Worm (Caenorhabditis elegans): ENCODE data around the gene unc-103.

The unc-103 gene

DNA sequence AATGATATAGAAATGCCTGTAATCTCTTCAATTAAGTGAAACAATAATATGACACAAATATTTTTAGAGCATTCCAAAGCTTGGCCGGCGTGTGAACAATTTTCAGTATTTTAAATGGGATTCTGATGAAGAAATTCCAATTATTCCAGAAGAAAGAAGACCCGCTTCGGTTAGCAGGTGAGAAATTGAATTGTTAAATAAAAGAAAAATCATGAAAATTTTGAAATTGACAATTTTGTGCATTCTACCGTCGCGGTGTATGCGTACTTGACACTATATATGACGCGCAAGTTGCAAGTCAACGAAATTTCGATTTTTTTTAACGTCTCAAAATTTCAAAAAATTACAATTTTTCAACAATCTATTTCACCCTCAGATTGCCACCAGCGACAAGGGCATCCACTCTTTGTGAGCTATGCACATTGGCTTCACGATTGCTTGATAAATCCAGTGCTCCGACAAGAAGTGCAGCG, 18.8 kb upstream of the unc-103 start:
- no peak for TF ChIP-seq scrt-1 (GFP tag; IDR thresholded peaks at IDR 0.05)
- TF ChIP-seq B0310.2 (tag; optimal IDR thresholded peaks at IDR 0.05): no peak
- TF ChIP-seq F13C5.2 (tag; optimal IDR thresholded peaks at IDR 0.05): no peak
- no peak for TF ChIP-seq ets-7 (tag; optimal IDR thresholded peaks at IDR 0.05)
- no peak for TF ChIP-seq ceh-36 (tag; optimal IDR thresholded peaks at IDR 0.05)

DNA sequence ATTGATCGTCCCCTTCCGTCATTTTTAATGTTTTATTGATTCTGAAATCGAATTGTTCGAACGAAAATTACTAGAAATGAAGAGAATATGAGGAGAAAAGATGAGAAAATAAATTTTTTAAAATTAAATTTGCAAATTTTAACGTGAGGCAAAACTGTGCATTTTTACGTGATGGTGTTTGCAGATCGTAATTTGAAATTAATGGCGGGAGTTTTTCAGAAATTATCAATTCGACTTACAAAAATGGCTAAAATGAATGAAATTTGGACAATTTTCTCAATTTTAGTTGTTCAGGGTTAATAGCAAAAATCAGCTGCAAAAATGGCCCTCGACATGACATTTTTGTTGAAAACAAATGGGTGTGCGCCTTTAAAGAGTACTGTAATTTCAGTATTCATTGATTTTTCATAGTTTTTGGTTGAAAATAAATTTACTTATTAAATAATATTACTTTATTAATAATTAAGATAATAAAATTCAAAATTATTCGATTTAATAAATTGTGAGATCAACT, 17.0 kb upstream of the unc-103 start, which contains the start of gene rei-1:
Gene rei-1, minus strand, starts transcription at position 84 of the 514 bp plus-strand sequence.
- TF ChIP-seq ama-1 (optimal IDR thresholded peaks at IDR 0.05) (no peak), sea-1 (GFP tag; conservative IDR thresholded peaks at IDR 0.05) (no peak), tbx-11 (GFP tag; IDR thresholded peaks at IDR 0.05) (no peak), ceh-13 (GFP tag; optimal IDR thresholded peaks at IDR 0.05) (no peak), hmg-4 (GFP tag; optimal IDR thresholded peaks at IDR 0.05) (no peak), B0310.2 (tag; optimal IDR thresholded peaks at IDR 0.05) (no peak), ceh-36 (tag; optimal IDR thresholded peaks at IDR 0.05) (no peak), scrt-1 (GFP tag; IDR thresholded peaks at IDR 0.05) (no peak), hnd-1 (tag; optimal IDR thresholded peaks at IDR 0.05) (no peak), tra-4 (tag; optimal IDR thresholded peaks at IDR 0.05) (no peak), pes-1 (GFP tag; IDR thresholded peaks at IDR 0.05) (no peak), ets-7 (tag; optimal IDR thresholded peaks at IDR 0.05) (no peak), flt-1 (GFP tag; IDR thresholded peaks at IDR 0.05) (no peak), F13C5.2 (tag; optimal IDR thresholded peaks at IDR 0.05) (no peak), tbx-37 (GFP tag; conservative IDR thresholded peaks at IDR 0.05) (no peak)

DNA sequence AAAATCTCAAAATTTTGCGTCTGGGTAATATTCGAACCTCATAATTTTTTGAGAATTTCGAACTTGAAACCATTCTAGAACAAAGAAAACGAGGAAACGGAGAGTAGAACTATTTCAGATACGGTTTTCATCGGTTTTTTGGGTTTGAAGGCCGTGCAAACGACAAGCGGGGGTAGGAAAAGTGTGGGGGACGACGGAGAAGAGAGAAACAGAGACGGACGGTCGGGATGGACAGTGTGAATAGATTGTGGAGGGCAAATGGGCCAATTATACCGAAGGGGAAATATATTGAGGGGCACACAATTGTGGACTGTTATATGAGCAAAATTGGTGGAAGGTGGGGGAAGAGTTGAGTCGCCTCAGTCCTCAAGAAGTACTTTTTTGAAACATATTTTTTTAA, 16.4 kb upstream of the unc-103 start:
- TF ChIP-seq aly-1 (tag; optimal IDR thresholded peaks at IDR 0.05): peak; percentile 26
- no peak for TF ChIP-seq ceh-13 (GFP tag; optimal IDR thresholded peaks at IDR 0.05)

DNA sequence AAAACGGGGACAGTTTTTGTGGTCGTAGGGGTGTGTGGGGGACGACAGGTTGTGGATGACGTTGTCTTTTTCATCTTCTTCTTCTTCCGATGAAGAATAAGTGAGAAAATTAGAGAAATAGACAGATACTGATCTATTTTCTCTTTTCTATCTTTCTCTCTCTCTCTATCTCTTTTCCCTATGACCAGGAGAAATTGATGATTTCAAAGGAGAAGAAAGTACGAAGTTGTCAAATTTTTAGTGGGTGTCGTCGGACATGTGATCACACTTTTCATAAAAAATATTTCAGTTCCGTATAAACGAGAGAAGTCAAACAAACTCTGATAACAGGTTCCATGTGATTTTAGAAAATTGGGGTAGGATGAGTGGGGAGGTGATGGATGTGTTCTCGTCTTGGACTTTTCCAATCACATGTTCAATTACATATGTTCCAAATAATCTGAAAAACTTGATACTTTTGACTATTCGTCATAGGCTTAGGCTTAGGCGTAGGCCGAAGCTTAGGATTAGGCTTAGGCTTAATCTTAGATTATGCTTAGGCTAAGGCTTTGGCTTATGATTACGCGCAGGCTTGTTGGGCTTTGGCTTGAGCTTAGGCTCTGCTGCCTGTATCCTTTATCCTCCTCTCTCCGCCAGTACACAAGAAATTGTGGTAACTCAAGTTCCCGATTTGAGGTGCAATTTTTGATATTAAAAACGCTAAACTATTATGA, 15.1 kb upstream of the unc-103 start:
- TF ChIP-seq ceh-36 (tag; optimal IDR thresholded peaks at IDR 0.05) (peak; percentile 64), aly-1 (tag; optimal IDR thresholded peaks at IDR 0.05) (no peak), hmg-4 (GFP tag; optimal IDR thresholded peaks at IDR 0.05) (no peak), pes-1 (GFP tag; IDR thresholded peaks at IDR 0.05) (no peak), flt-1 (GFP tag; IDR thresholded peaks at IDR 0.05) (no peak)

DNA sequence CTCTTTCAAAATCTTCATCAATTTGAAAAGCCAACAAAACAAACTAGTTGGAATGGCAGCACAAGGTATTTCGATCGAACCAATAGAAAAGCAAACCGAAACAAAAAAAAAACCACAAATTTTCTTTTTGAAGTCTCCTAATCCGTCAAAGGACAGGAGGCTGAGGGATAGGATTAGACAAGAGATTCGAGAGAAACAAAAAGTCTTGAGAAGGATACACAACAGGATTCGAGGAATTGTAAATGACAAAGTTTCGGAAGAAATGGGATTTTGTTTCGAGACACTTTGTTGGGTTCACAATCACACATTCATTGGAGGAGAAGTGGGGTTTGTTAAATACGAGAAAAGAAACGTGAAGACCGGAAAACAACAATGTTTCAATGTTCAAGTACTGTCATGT, 14.2 kb upstream of the unc-103 start:
- no peak for TF ChIP-seq aly-1 (tag; optimal IDR thresholded peaks at IDR 0.05)
- TF ChIP-seq tbx-11 (GFP tag; IDR thresholded peaks at IDR 0.05): no peak
- TF ChIP-seq ceh-36 (tag; optimal IDR thresholded peaks at IDR 0.05): peak; percentile 7
- no peak for TF ChIP-seq ets-7 (tag; optimal IDR thresholded peaks at IDR 0.05)

DNA sequence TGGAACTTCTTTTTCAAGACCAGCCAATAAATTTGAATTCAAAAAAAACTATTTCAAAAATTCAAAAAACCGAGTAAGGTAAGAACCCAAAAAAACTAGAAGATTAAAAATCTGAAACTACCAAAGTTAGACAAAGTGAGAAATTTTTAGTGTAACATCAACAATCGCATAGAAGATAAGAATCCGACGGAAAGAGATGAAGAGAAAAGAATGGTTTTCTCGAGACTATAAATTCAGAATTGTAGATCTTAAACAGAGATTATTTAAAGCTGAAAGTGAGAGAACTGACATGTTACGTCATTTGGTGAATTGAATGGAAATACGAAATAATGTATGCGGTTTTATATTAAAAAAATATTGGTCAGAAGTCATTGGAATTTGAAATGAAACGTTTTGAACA, 13.1 kb upstream of the unc-103 start:
- TF ChIP-seq ama-1 (optimal IDR thresholded peaks at IDR 0.05) (no peak), tra-4 (tag; optimal IDR thresholded peaks at IDR 0.05) (no peak), ceh-13 (GFP tag; optimal IDR thresholded peaks at IDR 0.05) (no peak), scrt-1 (GFP tag; IDR thresholded peaks at IDR 0.05) (no peak), hmbx-1 (tag; optimal IDR thresholded peaks at IDR 0.05) (no peak), aly-1 (tag; optimal IDR thresholded peaks at IDR 0.05) (no peak), ceh-36 (tag; optimal IDR thresholded peaks at IDR 0.05) (no peak), hnd-1 (tag; optimal IDR thresholded peaks at IDR 0.05) (no peak), F13C5.2 (tag; optimal IDR thresholded peaks at IDR 0.05) (no peak), ets-7 (tag; optimal IDR thresholded peaks at IDR 0.05) (no peak), hmg-4 (GFP tag; optimal IDR thresholded peaks at IDR 0.05) (no peak)

DNA sequence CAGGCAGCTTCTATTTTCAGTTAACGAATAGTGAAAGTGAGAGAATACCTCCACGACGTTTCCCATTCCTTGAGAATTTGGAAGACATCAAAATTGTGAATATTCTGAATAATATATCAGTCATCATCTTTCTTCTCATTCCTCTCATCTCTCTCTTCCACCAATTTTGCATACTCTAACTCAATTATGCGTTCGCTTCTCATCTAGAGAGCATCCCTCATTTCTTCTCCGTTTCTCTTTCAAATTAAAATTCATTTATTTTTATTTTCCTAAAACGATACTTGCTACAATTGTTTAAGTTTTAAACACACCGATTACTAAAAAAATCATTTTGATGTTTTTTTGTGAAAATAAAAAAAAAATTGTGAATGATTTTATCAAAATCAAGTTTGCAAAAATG, 12.0 kb upstream of the unc-103 start:
- TF ChIP-seq sea-1 (GFP tag; conservative IDR thresholded peaks at IDR 0.05): no peak
- TF ChIP-seq flt-1 (GFP tag; IDR thresholded peaks at IDR 0.05): no peak
- no peak for TF ChIP-seq ets-7 (tag; optimal IDR thresholded peaks at IDR 0.05)
- TF ChIP-seq hmbx-1 (tag; optimal IDR thresholded peaks at IDR 0.05): no peak
- TF ChIP-seq F13C5.2 (tag; optimal IDR thresholded peaks at IDR 0.05): no peak
- no peak for TF ChIP-seq scrt-1 (GFP tag; IDR thresholded peaks at IDR 0.05)
- no peak for TF ChIP-seq tbx-37 (GFP tag; conservative IDR thresholded peaks at IDR 0.05)
- no peak for TF ChIP-seq tra-4 (tag; optimal IDR thresholded peaks at IDR 0.05)
- TF ChIP-seq ceh-36 (tag; optimal IDR thresholded peaks at IDR 0.05): no peak
- TF ChIP-seq pes-1 (GFP tag; IDR thresholded peaks at IDR 0.05): no peak
- no peak for TF ChIP-seq hmg-4 (GFP tag; optimal IDR thresholded peaks at IDR 0.05)
- TF ChIP-seq hnd-1 (tag; optimal IDR thresholded peaks at IDR 0.05): no peak
- no peak for TF ChIP-seq B0310.2 (tag; optimal IDR thresholded peaks at IDR 0.05)
- TF ChIP-seq aly-1 (tag; optimal IDR thresholded peaks at IDR 0.05): no peak
- no peak for TF ChIP-seq tbx-11 (GFP tag; IDR thresholded peaks at IDR 0.05)
- no peak for TF ChIP-seq ceh-13 (GFP tag; optimal IDR thresholded peaks at IDR 0.05)
- TF ChIP-seq ama-1 (optimal IDR thresholded peaks at IDR 0.05): no peak

DNA sequence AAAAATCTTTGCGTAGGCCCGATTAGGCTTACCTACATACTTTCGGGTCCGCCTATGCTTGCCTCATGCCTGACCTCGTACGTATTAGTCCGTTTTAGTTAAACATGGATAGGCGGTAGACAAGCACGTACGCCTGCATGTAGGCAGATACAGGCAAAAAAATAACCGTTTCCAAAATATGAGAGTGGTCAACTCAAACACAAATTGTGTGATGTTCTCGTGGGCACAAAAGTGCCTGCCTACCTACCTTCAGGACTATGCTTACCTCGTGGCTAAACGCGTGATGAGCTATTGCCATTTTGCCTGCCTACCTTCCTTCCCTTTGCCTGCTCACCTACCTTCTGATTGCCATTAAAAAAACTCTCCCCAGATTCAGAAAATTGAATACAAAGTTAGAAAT, 8.6 kb upstream of the unc-103 start:
- TF ChIP-seq tbx-37 (GFP tag; conservative IDR thresholded peaks at IDR 0.05): no peak

DNA sequence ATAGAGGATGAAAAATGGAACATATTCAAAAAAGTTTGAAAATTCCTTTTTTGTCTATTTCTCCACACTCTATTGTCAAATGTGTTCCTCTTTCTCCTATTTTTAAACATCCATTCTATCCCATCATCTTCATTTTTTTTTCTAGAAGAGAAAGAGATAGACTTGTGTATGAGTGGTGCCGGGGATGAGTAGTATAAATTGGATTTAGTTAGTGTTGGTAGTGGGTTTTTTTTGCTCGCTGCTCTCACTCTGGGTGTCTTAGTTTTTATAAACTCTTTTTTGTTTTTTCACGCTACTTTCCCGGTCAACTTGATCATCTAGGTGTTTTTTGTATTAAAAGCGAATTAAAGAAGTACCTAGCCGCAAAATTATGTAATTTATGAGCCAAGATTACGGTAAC, 8.0 kb upstream of the unc-103 start:
- TF ChIP-seq hnd-1 (tag; optimal IDR thresholded peaks at IDR 0.05) (no peak), ama-1 (optimal IDR thresholded peaks at IDR 0.05) (no peak), scrt-1 (GFP tag; IDR thresholded peaks at IDR 0.05) (no peak), hmg-4 (GFP tag; optimal IDR thresholded peaks at IDR 0.05) (no peak), F13C5.2 (tag; optimal IDR thresholded peaks at IDR 0.05) (no peak), sea-1 (GFP tag; conservative IDR thresholded peaks at IDR 0.05) (no peak), ceh-36 (tag; optimal IDR thresholded peaks at IDR 0.05) (no peak), tbx-11 (GFP tag; IDR thresholded peaks at IDR 0.05) (no peak), tbx-37 (GFP tag; conservative IDR thresholded peaks at IDR 0.05) (no peak), hmbx-1 (tag; optimal IDR thresholded peaks at IDR 0.05) (no peak)

Measured in whole organism, early embryonic.